Worm (Caenorhabditis elegans) whole organism, L3 larva: ENCODE data around the gene irld-4.
A peak's percentile ranks its signal among the peaks of the same experiment; 100 is the strongest.

Experiments
- nhr-11 ChIP-seq: fragments of 150-350 bp; optimal IDR thresholded peaks from 2 replicates; lab custom pipeline; 2014; ENCODE audit warnings: missing biosample characterization, missing genetic modification characterization
- snpc-4 ChIP-seq: fragments of 150-350 bp; optimal IDR thresholded peaks from 2 replicates; lab custom pipeline; 2014; ENCODE audit warnings: missing biosample characterization, missing genetic modification characterization
- tbx-2 ChIP-seq: sonication (generic microtip); optimal IDR thresholded peaks from 2 replicates; lab custom pipeline; 2016; ENCODE audit warnings: mild to moderate bottlenecking, missing genetic modification characterization, missing compliant biosample characterization

DNA sequence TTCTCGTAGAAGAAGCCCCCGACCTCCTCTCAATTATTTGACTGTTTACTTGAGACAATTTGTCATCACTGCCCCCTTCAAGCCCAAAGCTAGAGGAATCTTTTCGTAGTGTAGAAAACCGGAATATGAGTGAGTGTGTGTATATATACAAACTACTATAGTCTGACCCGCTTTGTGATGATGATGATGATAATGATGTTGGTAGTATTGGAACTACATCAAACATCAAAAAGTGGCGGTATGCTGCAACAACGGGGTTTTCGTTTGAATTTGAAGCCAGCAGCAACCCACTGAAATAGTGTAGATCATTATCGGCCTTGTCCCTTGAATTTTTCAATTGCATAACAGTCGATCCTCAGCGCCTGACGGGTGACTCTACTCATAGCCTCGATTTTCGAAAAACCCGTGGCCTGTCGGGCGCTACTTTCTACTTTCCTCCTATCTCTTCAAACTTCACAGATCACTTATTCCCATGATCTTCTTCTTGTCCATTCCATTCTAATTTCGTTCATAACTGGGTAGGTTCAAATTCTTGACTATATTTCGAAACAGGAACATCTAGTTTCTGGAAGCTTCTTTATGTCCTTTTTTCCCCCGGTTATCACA, 20.9 kb upstream of the irld-4 start:
- TF ChIP-seq tbx-2 (tag; lab: Kevin White, UChicago) = no peak
- TF ChIP-seq nhr-11 (tag; lab: Kevin White, UChicago) = no peak
- TF ChIP-seq snpc-4 (tag; lab: Kevin White, UChicago) = peak; percentile 87
